Fruit fly (Drosophila melanogaster): ENCODE measurements around the gene CG17712.
A peak's percentile ranks its signal among the peaks of the same experiment; 100 is the strongest.

The CG17712 gene

DNA sequence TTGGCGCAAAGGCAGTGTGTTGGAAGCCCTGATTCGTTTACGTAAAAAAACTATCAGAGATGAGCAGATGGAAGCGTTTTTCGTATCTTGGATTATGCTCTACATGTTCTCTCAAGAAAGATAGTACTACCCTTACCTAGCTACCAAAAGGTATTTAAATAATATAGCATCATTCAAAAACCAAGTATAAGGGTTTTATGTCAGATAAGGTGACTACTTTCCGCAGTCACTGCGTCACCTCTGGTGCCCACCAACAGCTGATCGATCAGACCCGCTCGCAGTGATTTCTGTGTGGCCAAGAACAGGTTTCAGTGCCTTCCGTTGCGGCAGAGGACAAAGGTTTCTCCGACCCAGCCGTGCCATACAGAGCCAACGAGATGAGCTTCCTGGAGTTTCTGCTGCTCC lies 22.3 kb downstream of the CG17712 start, which contains the start of the genes Eno and CG31937 (continued):
- TF ChIP-seq NK7.1 (GFP tag; optimal IDR thresholded peaks at IDR 0.05) (no peak), CG10565 (GFP tag; optimal IDR thresholded peaks at IDR 0.05) (no peak), CG15073 (GFP tag; optimal IDR thresholded peaks at IDR 0.05) (no peak), Bteb2 (GFP tag; optimal IDR thresholded peaks at IDR 0.05) (no peak), hth (optimal IDR thresholded peaks at IDR 0.05) (no peak), CG9727 (GFP tag; optimal IDR thresholded peaks at IDR 0.05) (peak; percentile 14), Sin3A (optimal IDR thresholded peaks at IDR 0.05) (no peak), fd102C (GFP tag; optimal IDR thresholded peaks at IDR 0.05) (no peak), Trl (optimal IDR thresholded peaks at IDR 0.05) (no peak), Trl (GFP tag; optimal IDR thresholded peaks at IDR 0.05) (no peak), Meics (GFP tag; optimal IDR thresholded peaks at IDR 0.05) (peak; percentile 61), tap (tag; optimal IDR thresholded peaks at IDR 0.05) (no peak), mld (GFP tag; IDR thresholded peaks at IDR 0.05; ENCODE audit: partially characterized antibody) (no peak), so (GFP tag; IDR thresholded peaks at IDR 0.05) (0 out of 3 replicates have a peak, but pooled peaks have one; percentile 29), vvl (GFP tag; IDR thresholded peaks at IDR 0.05) (peak; percentile 54), tin (GFP tag; optimal IDR thresholded peaks at IDR 0.05) (peak; percentile 17), NFAT (GFP tag; IDR thresholded peaks at IDR 0.05) (peak; percentile 49; the same call in 1 of the 2 replicates), bowl (GFP tag; IDR thresholded peaks at IDR 0.05) (no peak), trem (tag; optimal IDR thresholded peaks at IDR 0.05) (no peak), HLH3B (GFP tag; IDR thresholded peaks at IDR 0.05) (peak; percentile 54), Dfd (GFP tag; optimal IDR thresholded peaks at IDR 0.05) (no peak), CG8089 (GFP tag; optimal IDR thresholded peaks at IDR 0.05) (peak; percentile 40), Max (GFP tag; optimal IDR thresholded peaks at IDR 0.05) (peak; percentile 32), Hmr (GFP tag; optimal IDR thresholded peaks at IDR 0.05) (peak; percentile 65), CG6791 (GFP tag; IDR thresholded peaks at IDR 0.05; ENCODE audit: partially characterized antibody) (no peak), gce (GFP tag; IDR thresholded peaks at IDR 0.05) (no peak), Doc3 (GFP tag; IDR thresholded peaks at IDR 0.05; ENCODE audit: partially characterized antibody) (no peak), CG2875 (GFP tag; optimal IDR thresholded peaks at IDR 0.05) (no peak), CG13424 (tag; optimal IDR thresholded peaks at IDR 0.05) (peak; percentile 50), bab2 (GFP tag; optimal IDR thresholded peaks at IDR 0.05) (peak; percentile 10), knrl (GFP tag; IDR thresholded peaks at IDR 0.05; ENCODE audit: partially characterized antibody) (no peak), CG18764 (GFP tag; optimal IDR thresholded peaks at IDR 0.05) (peak; percentile 9), CG30403 (GFP tag; optimal IDR thresholded peaks at IDR 0.05) (peak; percentile 63), MESR4 (GFP tag; optimal IDR thresholded peaks at IDR 0.05) (peak; percentile 24), sob (GFP tag; IDR thresholded peaks at IDR 0.05) (peak; percentile 76), CG9876 (GFP tag; optimal IDR thresholded peaks at IDR 0.05) (no peak), Xrp1 (GFP tag; IDR thresholded peaks at IDR 0.05) (peak; percentile 51; the same call in 1 of the 2 replicates), Dll (GFP tag; IDR thresholded peaks at IDR 0.05; ENCODE audit: partially characterized antibody) (0 out of 4 replicates have a peak, but pooled peaks have one; percentile 32), CG17829 (tag; optimal IDR thresholded peaks at IDR 0.05) (peak; percentile 4), usp (GFP tag; optimal IDR thresholded peaks at IDR 0.05) (no peak), Asciz (GFP tag; optimal IDR thresholded peaks at IDR 0.05) (peak; percentile 25), hkb (optimal IDR thresholded peaks at IDR 0.05) (no peak), hkb (GFP tag; IDR thresholded peaks at IDR 0.05) (peak; percentile 46; the same call in 1 of the 2 replicates), Antp (GFP tag; optimal IDR thresholded peaks at IDR 0.05) (peak; percentile 26), abd-A (tag; optimal IDR thresholded peaks at IDR 0.05) (no peak), ind (GFP tag; optimal IDR thresholded peaks at IDR 0.05) (peak; percentile 54), CG13775 (GFP tag; optimal IDR thresholded peaks at IDR 0.05) (peak; percentile 57), Xbp1 (GFP tag; optimal IDR thresholded peaks at IDR 0.05) (peak; percentile 45), CG10543 (GFP tag; optimal IDR thresholded peaks at IDR 0.05) (peak; percentile 77), Ets65A (GFP tag) (no peak), jigr1 (GFP tag; IDR thresholded peaks at IDR 0.05) (peak; percentile 39; the same call in 1 of the 3 replicates), TFAM (GFP tag; optimal IDR thresholded peaks at IDR 0.05) (no peak), Spps (tag; optimal IDR thresholded peaks at IDR 0.05) (no peak)
